Worm (Caenorhabditis elegans): ENCODE measurements around the gene F26G5.1.

F26G5.1 gene

ce11 chrV:4964020-4964635 lies 11.2 kb upstream of the F26G5.1 start (continued):
- TF ChIP-seq elt-1 (tag; optimal IDR thresholded peaks at IDR 0.05; ENCODE audit: borderline replicate concordance, insufficient read depth) = no peak
- no peak for TF ChIP-seq nhr-76 (tag; optimal IDR thresholded peaks at IDR 0.05)
- TF ChIP-seq zip-8 (tag; optimal IDR thresholded peaks at IDR 0.05) = no peak
- peak; percentile 63 for TF ChIP-seq unc-62 (GFP tag; optimal IDR thresholded peaks at IDR 0.05)
- TF ChIP-seq elt-3 (tag; optimal IDR thresholded peaks at IDR 0.05) = no peak

- TF ChIP-seq ztf-11 (tag; optimal IDR thresholded peaks at IDR 0.05) = no peak
- TF ChIP-seq zip-8 (tag; optimal IDR thresholded peaks at IDR 0.05) = peak; percentile 98
- TF ChIP-seq lin-32 (GFP tag; optimal IDR thresholded peaks at IDR 0.05) = no peak
Measured at ce11 chrV:4964671-4965420, 10.4 kb upstream of the F26G5.1 start.

- TF ChIP-seq snpc-4 (tag; optimal IDR thresholded peaks at IDR 0.05) = no peak
- TF ChIP-seq zip-8 (tag; optimal IDR thresholded peaks at IDR 0.05) = no peak
- TF ChIP-seq mep-1 (tag; optimal IDR thresholded peaks at IDR 0.05) = no peak
- peak; percentile 89 for TF ChIP-seq elt-1 (tag; optimal IDR thresholded peaks at IDR 0.05; ENCODE audit: borderline replicate concordance, insufficient read depth)
- TF ChIP-seq unc-62 (GFP tag; optimal IDR thresholded peaks at IDR 0.05) = peak; percentile 7
- TF ChIP-seq sem-2 (GFP tag; optimal IDR thresholded peaks at IDR 0.05) = no peak
- TF ChIP-seq bed-3 (GFP tag; optimal IDR thresholded peaks at IDR 0.05) = no peak
- no peak for TF ChIP-seq lin-13 (tag; optimal IDR thresholded peaks at IDR 0.05)
- TF ChIP-seq sptf-1 (tag; optimal IDR thresholded peaks at IDR 0.05) = peak; percentile 21
- TF ChIP-seq unc-120 (tag; optimal IDR thresholded peaks at IDR 0.05; ENCODE audit: poor library complexity, severe bottlenecking) = no peak
- TF ChIP-seq lin-32 (GFP tag; optimal IDR thresholded peaks at IDR 0.05) = no peak
Measured at ce11 chrV:4965790-4966189, 9.5 kb upstream of the F26G5.1 start.

ce11 chrV:4967238-4967637 lies 8.0 kb upstream of the F26G5.1 start:
- TF ChIP-seq sptf-1 (tag; optimal IDR thresholded peaks at IDR 0.05) = peak; percentile 38
- no peak for TF ChIP-seq ham-2 (GFP tag; optimal IDR thresholded peaks at IDR 0.05)
- peak; percentile 20 for TF ChIP-seq unc-62 (GFP tag; optimal IDR thresholded peaks at IDR 0.05)
- TF ChIP-seq ces-1 (GFP tag; optimal IDR thresholded peaks at IDR 0.05) = peak; percentile 96
- TF ChIP-seq zip-8 (tag; optimal IDR thresholded peaks at IDR 0.05) = no peak
- no peak for TF ChIP-seq hlh-1 (tag; optimal IDR thresholded peaks at IDR 0.05)
- no peak for TF ChIP-seq mab-5 (tag; optimal IDR thresholded peaks at IDR 0.05)
- no peak for TF ChIP-seq nhr-12 (tag; optimal IDR thresholded peaks at IDR 0.05)
- TF ChIP-seq lin-13 (tag; optimal IDR thresholded peaks at IDR 0.05) = no peak
- peak; percentile 71 for TF ChIP-seq ceh-43 (GFP tag; optimal IDR thresholded peaks at IDR 0.05)
- TF ChIP-seq nhr-237 (tag; optimal IDR thresholded peaks at IDR 0.05) = no peak
- TF ChIP-seq unc-120 (tag; optimal IDR thresholded peaks at IDR 0.05; ENCODE audit: poor library complexity, severe bottlenecking) = peak; percentile 9
- peak; percentile 57 for TF ChIP-seq mls-2 (tag; optimal IDR thresholded peaks at IDR 0.05)
- no peak for TF ChIP-seq snpc-4 (tag; optimal IDR thresholded peaks at IDR 0.05)
- no peak for TF ChIP-seq ceh-83 (GFP tag; optimal IDR thresholded peaks at IDR 0.05)
- TF ChIP-seq flh-1 (GFP tag; optimal IDR thresholded peaks at IDR 0.05) = no peak
- no peak for TF ChIP-seq blmp-1 (tag; optimal IDR thresholded peaks at IDR 0.05)
- no peak for TF ChIP-seq lin-32 (GFP tag; optimal IDR thresholded peaks at IDR 0.05)
- no peak for TF ChIP-seq pha-4 (tag; optimal IDR thresholded peaks at IDR 0.05)
- no peak for TF ChIP-seq ztf-11 (tag; optimal IDR thresholded peaks at IDR 0.05)
- no peak for TF ChIP-seq M03D4.4 (tag; optimal IDR thresholded peaks at IDR 0.05)
- TF ChIP-seq nhr-2 (tag; optimal IDR thresholded peaks at IDR 0.05) = peak; percentile 52
- TF ChIP-seq elt-3 (tag; optimal IDR thresholded peaks at IDR 0.05) = no peak
- TF ChIP-seq lsy-2 (tag; optimal IDR thresholded peaks at IDR 0.05) = no peak
- no peak for TF ChIP-seq drap-1 (GFP tag; optimal IDR thresholded peaks at IDR 0.05)
- TF ChIP-seq cnd-1 (tag; optimal IDR thresholded peaks at IDR 0.05) = peak; percentile 28
- TF ChIP-seq unc-39 (tag; optimal IDR thresholded peaks at IDR 0.05) = peak; percentile 66
